Fruit fly (Drosophila melanogaster) whole organism: ENCODE results near the gene CG31948.

Experiments
- CG8478 ChIP-seq: fragments of >200 bp; optimal IDR thresholded peaks from 2 replicates; lab custom pipeline; 2018; ENCODE audit warnings: inconsistent platforms
- Dll ChIP-seq: fragments of >200 bp; optimal IDR thresholded peaks from 2 replicates; lab custom pipeline; 2017
- EcR ChIP-seq, 2 experiments: fragments of >200 bp; optimal IDR thresholded peaks; 2 replicates each; lab custom pipeline; 2017; ENCODE audit warnings: missing biosample characterization in 2 of 2, missing genetic modification characterization in 2 of 2, missing genetic modification reagents in 2 of 2
- pan ChIP-seq: fragments of >200 bp; optimal IDR thresholded peaks from 2 replicates; lab custom pipeline; 2017
- psq ChIP-seq: fragments of >200 bp; optimal IDR thresholded peaks from 2 replicates; lab custom pipeline; 2017
- usp ChIP-seq: fragments of >200 bp; optimal IDR thresholded peaks from 2 replicates; lab custom pipeline; 2017; ENCODE audit warnings: missing biosample characterization, missing genetic modification characterization, mixed read lengths

Gene CG31948

DNA sequence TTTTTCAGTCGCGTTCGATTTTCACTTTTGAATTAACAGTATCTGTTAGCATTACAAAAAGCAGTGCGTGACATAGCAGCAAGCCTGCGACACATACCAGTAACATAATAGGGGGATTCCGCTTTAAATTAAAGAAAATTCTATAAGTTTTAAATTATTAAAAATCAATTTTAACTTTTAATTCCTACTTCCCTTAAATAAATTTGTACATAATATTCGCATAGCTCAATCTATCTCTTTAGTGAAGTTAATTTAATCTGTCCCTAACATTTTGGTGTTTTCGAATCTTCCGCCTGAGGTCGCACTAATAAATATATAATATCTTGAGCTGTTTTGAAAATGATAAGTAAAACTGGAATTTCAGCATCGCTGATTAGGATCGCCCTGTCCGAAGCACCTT lies 4.0 kb upstream of the CG31948 start, which contains the start of gene CG9886:
CG9886 (plus strand) TSS at position 341 of the 400 bp plus-strand sequence.
- TF ChIP-seq pan (lab: Kevin White, UChicago) (no peak), psq (lab: Kevin White, UChicago) (no peak), Dll (lab: Kevin White, UChicago) (no peak), usp (GFP tag; lab: Kevin White, UChicago) (no peak), CG8478 (no peak), EcR (GFP tag; optimal IDR thresholded peaks at IDR 0.05; lab: Kevin White, UChicago) (no peak)

DNA sequence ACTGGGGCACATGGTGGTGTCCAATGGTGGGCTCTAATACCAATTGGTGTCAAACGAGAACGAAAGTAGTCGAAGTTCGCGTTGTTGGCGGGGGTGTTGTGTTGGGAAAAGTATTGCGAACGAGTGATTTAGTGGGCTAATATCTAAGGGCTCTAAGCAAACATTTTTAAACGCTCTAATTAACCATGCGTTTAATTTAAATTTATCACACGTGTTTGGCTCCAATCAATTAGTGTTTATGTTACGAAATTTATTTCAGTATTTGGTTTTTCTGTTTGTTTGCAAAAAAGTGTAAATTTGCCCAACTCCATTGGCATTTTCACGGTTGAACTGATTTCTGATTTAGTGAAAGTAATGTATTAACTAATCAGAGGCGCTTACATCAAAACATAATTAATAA lies 3.4 kb upstream of the CG31948 start, which contains the start of gene CG34447:
CG34447 (minus strand) TSS at position 101 of the 400 bp plus-strand sequence.
- TF ChIP-seq Dll (lab: Kevin White, UChicago) (no peak), usp (GFP tag; lab: Kevin White, UChicago) (no peak), EcR (GFP tag; optimal IDR thresholded peaks at IDR 0.05; lab: Kevin White, UChicago) (no peak), psq (lab: Kevin White, UChicago) (no peak), pan (lab: Kevin White, UChicago) (no peak), CG8478 (no peak)

DNA sequence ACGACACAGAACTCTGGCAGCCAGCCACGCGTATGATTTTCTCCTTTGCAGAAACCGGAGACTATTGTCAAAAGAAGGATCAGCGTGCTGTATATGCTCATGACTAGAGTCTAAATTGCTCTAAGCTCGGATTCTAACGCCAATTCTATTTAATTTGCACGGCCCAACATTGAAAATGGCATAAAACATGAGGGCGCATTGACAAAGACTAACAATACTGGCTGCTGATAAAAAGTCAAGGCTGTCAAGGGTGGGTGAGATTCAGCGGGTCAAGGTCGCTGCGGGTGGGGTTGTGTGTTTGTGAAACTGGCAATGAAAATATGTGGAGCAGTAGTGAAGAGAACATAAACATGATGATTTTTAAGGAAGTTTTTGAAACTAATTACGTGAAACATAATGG lies 1.3 kb upstream of the CG31948 start, which contains the start of gene CG34448:
CG34448 (minus strand) TSS at position 101 of the 400 bp plus-strand sequence.
- TF ChIP-seq pan (lab: Kevin White, UChicago) = no peak
- no peak for TF ChIP-seq Dll (lab: Kevin White, UChicago)
- TF ChIP-seq EcR (GFP tag; optimal IDR thresholded peaks at IDR 0.05; lab: Kevin White, UChicago) = no peak
- TF ChIP-seq CG8478 = no peak
- TF ChIP-seq usp (GFP tag; lab: Kevin White, UChicago) = no peak
- no peak for TF ChIP-seq psq (lab: Kevin White, UChicago)

DNA sequence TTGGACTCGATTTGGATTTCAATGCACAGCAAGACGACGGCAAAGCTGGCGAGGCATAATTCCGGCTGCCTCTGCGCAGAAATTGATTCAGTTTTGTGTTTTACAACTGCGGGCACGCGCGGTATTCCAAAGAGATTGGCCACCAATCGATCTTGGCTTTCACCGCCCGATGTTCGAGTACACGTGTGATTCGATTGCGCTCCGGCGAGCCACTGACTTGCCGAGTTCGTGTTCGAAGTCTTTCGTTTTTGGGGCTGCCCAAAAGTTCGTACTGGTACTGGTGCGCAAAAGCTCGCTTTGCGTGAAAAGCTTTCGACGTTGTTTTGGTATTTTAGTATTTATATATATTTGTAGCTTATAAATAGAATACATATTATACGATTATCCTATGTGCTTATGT lies 1.4 kb downstream of the CG31948 start, which contains the start of gene CG18641:
CG18641 (minus strand) TSS at position 214 of the 400 bp plus-strand sequence.
- TF ChIP-seq CG8478 = no peak
- TF ChIP-seq EcR (GFP tag; optimal IDR thresholded peaks at IDR 0.05; lab: Kevin White, UChicago) = no peak
- no peak for TF ChIP-seq usp (GFP tag; lab: Kevin White, UChicago)
- TF ChIP-seq psq (lab: Kevin White, UChicago) = no peak
- TF ChIP-seq Dll (lab: Kevin White, UChicago) = no peak
- no peak for TF ChIP-seq pan (lab: Kevin White, UChicago)

DNA sequence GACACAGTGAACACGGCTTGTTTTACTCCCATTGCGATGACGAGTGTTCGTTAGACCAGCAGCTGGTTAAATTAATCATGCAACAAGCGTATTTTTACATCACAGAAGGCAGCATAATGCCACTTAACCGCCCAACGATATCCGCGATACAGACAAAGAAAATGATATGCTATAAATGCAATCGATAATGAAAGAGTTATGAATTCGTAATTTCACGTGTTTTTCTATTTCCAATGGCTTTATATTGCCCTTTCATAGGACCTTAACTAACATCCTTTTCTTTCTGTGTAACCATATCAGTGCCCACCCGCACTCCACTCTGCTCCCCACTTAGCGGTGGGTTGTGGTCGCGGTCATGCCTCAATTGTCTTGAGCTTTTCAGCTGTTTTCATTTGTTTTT lies 3.4 kb downstream of the CG31948 start:
- no peak for TF ChIP-seq Dll (lab: Kevin White, UChicago)
- no peak for TF ChIP-seq psq (lab: Kevin White, UChicago)
- no peak for TF ChIP-seq CG8478
- TF ChIP-seq usp (GFP tag; lab: Kevin White, UChicago) = no peak
- no peak for TF ChIP-seq pan (lab: Kevin White, UChicago)
- no peak for TF ChIP-seq EcR (GFP tag; optimal IDR thresholded peaks at IDR 0.05; lab: Kevin White, UChicago)

DNA sequence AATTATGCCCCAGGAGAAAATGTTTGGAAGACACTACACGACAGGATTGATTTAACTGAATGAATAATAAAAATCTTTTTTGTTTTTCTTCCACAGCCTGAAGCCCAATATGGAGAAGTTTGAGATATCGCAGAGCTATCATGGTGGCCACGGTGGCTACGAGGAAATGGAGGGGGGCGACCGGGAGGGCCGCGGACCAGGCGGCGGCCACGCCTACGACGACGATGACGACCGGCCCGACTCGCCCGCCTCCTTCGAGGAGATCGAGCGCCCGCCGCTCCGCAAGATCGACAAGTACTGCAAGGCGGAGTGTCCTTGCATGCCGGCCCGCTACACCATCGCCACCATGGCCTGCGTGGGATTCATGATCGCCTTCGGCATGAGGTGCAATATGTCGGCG lies 11.9 kb downstream of the CG31948 start:
- TF ChIP-seq CG8478 (no peak), EcR (GFP tag; optimal IDR thresholded peaks at IDR 0.05; lab: Kevin White, UChicago) (no peak), pan (lab: Kevin White, UChicago) (no peak), psq (lab: Kevin White, UChicago) (no peak), usp (GFP tag; lab: Kevin White, UChicago) (no peak), Dll (lab: Kevin White, UChicago) (no peak)

DNA sequence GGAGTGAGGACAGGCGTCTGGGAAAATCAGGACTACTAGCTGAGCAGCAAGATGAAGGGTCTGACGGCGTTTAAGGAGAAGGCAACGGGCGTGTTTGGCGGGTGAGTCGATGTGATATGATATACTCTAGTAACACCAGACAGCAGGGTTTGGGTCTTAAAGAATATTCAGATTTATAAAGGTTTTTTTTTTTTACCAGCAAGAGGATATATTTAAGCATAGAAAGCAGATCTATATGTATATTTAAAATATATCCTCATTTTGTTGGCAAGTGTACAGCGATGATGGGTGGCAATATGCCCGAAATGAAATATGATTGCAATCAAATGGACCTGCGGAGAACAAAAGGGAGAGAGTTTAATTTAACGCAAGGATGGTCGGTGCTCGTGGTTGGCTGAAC lies 14.3 kb downstream of the CG31948 start:
- no peak for TF ChIP-seq Dll (lab: Kevin White, UChicago)
- no peak for TF ChIP-seq EcR (GFP tag; optimal IDR thresholded peaks at IDR 0.05; lab: Kevin White, UChicago)
- TF ChIP-seq psq (lab: Kevin White, UChicago) = no peak
- no peak for TF ChIP-seq pan (lab: Kevin White, UChicago)
- TF ChIP-seq usp (GFP tag; lab: Kevin White, UChicago) = no peak
- no peak for TF ChIP-seq CG8478

DNA sequence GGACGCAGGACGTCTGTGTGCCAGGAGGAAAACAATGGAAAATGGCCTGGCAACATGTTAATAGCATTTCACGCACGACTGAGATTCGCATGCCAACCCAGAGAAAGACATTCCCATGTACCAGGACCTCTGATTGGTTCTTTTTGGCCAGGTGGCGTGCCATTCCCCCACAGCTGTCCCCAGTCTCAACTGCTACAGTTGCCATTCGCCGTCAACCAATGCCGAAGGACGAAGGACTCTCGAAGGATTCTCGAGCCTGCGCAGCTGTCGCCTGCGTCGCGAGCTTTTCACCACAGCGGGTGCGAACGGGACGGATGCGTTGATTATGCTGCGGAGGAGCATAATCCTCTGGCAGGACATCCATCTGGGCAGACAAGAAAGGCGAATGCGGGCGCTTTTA lies 16.6 kb downstream of the CG31948 start, which contains the start of gene VGlut:
VGlut (plus strand) TSS at position 399 of the 400 bp plus-strand sequence.
- TF ChIP-seq psq (lab: Kevin White, UChicago) (no peak), EcR (GFP tag; optimal IDR thresholded peaks at IDR 0.05; lab: Kevin White, UChicago) (no peak), pan (lab: Kevin White, UChicago) (no peak), usp (GFP tag; lab: Kevin White, UChicago) (no peak), Dll (lab: Kevin White, UChicago) (no peak), CG8478 (no peak)

DNA sequence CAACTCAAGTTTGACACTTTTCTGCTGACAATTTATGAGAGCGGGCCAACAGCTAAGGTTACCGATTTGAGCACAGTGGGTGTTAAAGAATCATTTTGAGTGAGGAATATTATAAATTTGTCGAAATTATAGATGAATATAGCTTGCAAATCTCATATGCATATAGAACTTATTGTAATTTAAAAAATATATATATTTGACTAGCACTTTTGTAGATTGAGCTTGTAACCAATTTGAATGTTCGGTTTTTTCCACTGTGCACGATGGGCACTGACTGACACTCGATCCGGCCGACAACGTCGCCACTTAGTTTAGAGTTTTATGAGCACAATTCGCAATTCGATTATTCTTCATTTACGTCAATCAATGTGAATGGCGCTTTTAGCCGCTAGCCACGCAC lies 18.1 kb downstream of the CG31948 start:
- TF ChIP-seq Dll (lab: Kevin White, UChicago) = no peak
- TF ChIP-seq CG8478 = no peak
- TF ChIP-seq EcR (GFP tag; optimal IDR thresholded peaks at IDR 0.05; lab: Kevin White, UChicago) = no peak
- TF ChIP-seq usp (GFP tag; lab: Kevin White, UChicago) = no peak
- TF ChIP-seq psq (lab: Kevin White, UChicago) = no peak
- TF ChIP-seq pan (lab: Kevin White, UChicago) = no peak

DNA sequence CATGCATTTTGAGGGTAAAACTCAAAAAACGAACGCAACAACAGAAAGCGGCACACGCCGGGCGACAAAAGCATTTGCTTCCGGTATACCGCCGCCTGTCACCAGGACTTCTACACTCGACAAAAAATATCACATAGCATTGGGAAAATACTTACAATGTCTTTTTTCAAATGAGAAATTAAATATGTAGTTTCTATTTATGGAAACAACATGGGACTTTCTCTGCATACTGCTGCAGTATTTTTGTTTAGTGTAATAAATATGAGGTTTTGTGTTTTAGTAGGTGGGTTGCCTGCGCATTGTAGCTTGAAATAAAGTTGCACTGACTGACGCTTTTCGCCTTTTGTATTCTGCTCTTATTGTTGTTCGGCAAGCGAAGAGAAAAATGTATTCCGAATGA lies 19.4 kb downstream of the CG31948 start:
- TF ChIP-seq usp (GFP tag; lab: Kevin White, UChicago) (no peak), psq (lab: Kevin White, UChicago) (no peak), CG8478 (no peak), pan (lab: Kevin White, UChicago) (no peak), EcR (GFP tag; optimal IDR thresholded peaks at IDR 0.05; lab: Kevin White, UChicago) (no peak), Dll (lab: Kevin White, UChicago) (no peak)

DNA sequence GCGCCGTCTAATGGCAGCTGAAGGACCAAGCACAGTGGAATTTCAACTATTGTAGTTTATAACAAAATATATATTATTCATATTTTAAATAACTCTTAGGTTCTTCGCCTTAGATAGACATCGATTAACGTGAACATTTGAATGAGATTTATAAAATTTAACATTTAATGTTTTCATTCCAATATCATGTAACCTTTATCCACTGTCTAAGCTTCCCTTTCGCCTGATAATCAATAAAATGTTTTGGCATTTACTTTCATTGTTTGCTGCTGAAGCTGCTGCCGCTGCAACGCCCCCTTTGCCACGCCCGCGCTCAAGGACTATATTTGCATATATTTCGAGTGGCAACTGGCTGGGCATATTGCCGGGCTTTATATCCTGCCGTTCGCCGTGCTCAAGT lies 21.6 kb downstream of the CG31948 start:
- TF ChIP-seq Dll (lab: Kevin White, UChicago) = no peak
- no peak for TF ChIP-seq CG8478
- TF ChIP-seq pan (lab: Kevin White, UChicago) = no peak
- no peak for TF ChIP-seq usp (GFP tag; lab: Kevin White, UChicago)

DNA sequence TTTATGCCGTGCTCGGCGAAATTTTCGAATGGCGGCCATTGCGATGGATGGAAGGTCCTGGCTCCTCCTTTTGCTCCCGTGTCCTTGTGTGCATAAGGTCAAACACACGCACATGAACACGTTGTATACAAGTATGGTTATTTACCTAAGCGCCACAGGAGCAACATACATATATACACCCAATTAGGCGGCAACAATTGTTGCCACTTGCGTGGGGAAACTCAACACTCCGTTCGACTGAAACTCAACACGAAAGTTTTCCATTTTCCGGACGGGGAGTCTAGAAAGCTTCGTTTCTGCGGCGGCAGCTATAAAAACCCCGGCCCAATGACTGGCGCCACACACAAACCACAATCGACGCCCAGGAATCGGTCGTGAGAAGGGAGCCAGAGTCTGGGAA lies 25.2 kb downstream of the CG31948 start, which contains the start of gene CG46448:
CG46448 (plus strand) TSS at position 340 of the 400 bp plus-strand sequence.
- TF ChIP-seq CG8478 (no peak), pan (lab: Kevin White, UChicago) (no peak)
